Fruit fly (Drosophila melanogaster): Measurements from ENCODE around the gene CG7990.

CG7990 gene

dm6 chrX:19154998-19155397 is 46.8 kb downstream of the CG7990 start (continued):
- TF ChIP-seq caup (GFP tag; optimal IDR thresholded peaks at IDR 0.05; ENCODE audit: severe bottlenecking) = peak; percentile 49
- peak; percentile 87 for TF ChIP-seq CG32772 (GFP tag; IDR thresholded peaks at IDR 0.05)
- peak; percentile 67 for TF ChIP-seq Rfx (GFP tag; IDR thresholded peaks at IDR 0.05)
- no peak for TF ChIP-seq CG13287 (GFP tag; IDR thresholded peaks at IDR 0.05; ENCODE audit: partially characterized antibody)
- peak; percentile 71 for TF ChIP-seq ind (GFP tag; optimal IDR thresholded peaks at IDR 0.05)
- peak; percentile 92 for TF ChIP-seq CG15696 (tag; optimal IDR thresholded peaks at IDR 0.05)
- no peak for TF ChIP-seq vnd (GFP tag; IDR thresholded peaks at IDR 0.05; ENCODE audit: partially characterized antibody)
- TF ChIP-seq bcd (GFP tag; optimal IDR thresholded peaks at IDR 0.05) = peak; percentile 80
- peak; percentile 91 for TF ChIP-seq zen (tag; optimal IDR thresholded peaks at IDR 0.05)
- TF ChIP-seq CG6654 (GFP tag; optimal IDR thresholded peaks at IDR 0.05) = peak; percentile 62
- no peak for TF ChIP-seq Tbp (GFP tag; optimal IDR thresholded peaks at IDR 0.05)
- peak; percentile 35 for TF ChIP-seq CG9817 (tag; optimal IDR thresholded peaks at IDR 0.05)
- TF ChIP-seq Atf-2 (GFP tag; optimal IDR thresholded peaks at IDR 0.05) = peak; percentile 81
- TF ChIP-seq CG8281 (tag; optimal IDR thresholded peaks at IDR 0.05) = peak; percentile 53
- TF ChIP-seq bigmax (GFP tag; optimal IDR thresholded peaks at IDR 0.05) = no peak
- peak; percentile 41 for TF ChIP-seq CG2116 (GFP tag; optimal IDR thresholded peaks at IDR 0.05)
- peak; percentile 61; the same call in 1 of the 3 replicates for TF ChIP-seq CG2889 (GFP tag; IDR thresholded peaks at IDR 0.05)
- TF ChIP-seq inv (GFP tag; IDR thresholded peaks at IDR 0.05; ENCODE audit: partially characterized antibody) = no peak
- TF ChIP-seq dan (GFP tag; IDR thresholded peaks at IDR 0.05) = peak; percentile 73
- peak; percentile 89 for TF ChIP-seq jumu (GFP tag; optimal IDR thresholded peaks at IDR 0.05)
- TF ChIP-seq dm (GFP tag; optimal IDR thresholded peaks at IDR 0.05) = peak; percentile 64
- peak; percentile 82 for TF ChIP-seq CG11398 (GFP tag; optimal IDR thresholded peaks at IDR 0.05)
- 0 out of 3 replicates have a peak, but pooled peaks have one; percentile 41 for TF ChIP-seq CG11560 (tag; IDR thresholded peaks at IDR 0.05)
- peak in 1 of 2 experiments; percentile 29 for TF ChIP-seq crp (GFP tag; optimal IDR thresholded peaks at IDR 0.05)
- peak; percentile 73 for TF ChIP-seq H2.0 (GFP tag; IDR thresholded peaks at IDR 0.05)
- peak; percentile 64; the same call in 1 of the 2 replicates for TF ChIP-seq CG3847 (GFP tag; IDR thresholded peaks at IDR 0.05)
- TF ChIP-seq Xrp1 (GFP tag; IDR thresholded peaks at IDR 0.05) = peak; percentile 97
- peak; percentile 87 for TF ChIP-seq pum (GFP tag; optimal IDR thresholded peaks at IDR 0.05)
- TF ChIP-seq CG2875 (GFP tag; optimal IDR thresholded peaks at IDR 0.05) = peak; percentile 87
- TF ChIP-seq CG8388 (GFP tag; optimal IDR thresholded peaks at IDR 0.05) = peak; percentile 92
- peak in 1 of 2 experiments; percentile 66 for TF ChIP-seq Hr78 (GFP tag; optimal IDR thresholded peaks at IDR 0.05)
- TF ChIP-seq CG4282 (GFP tag; optimal IDR thresholded peaks at IDR 0.05) = peak; percentile 53
- TF ChIP-seq Side (GFP tag; optimal IDR thresholded peaks at IDR 0.05) = peak; percentile 81
- TF ChIP-seq CG34422 (GFP tag; IDR thresholded peaks at IDR 0.05) = peak; percentile 73; the same call in 2 of the 3 replicates
- peak; percentile 94 for TF ChIP-seq CG9727 (GFP tag; optimal IDR thresholded peaks at IDR 0.05)
- peak; percentile 84 for TF ChIP-seq ttk (GFP tag; IDR thresholded peaks at IDR 0.05)
- TF ChIP-seq Chrac-16 (GFP tag; optimal IDR thresholded peaks at IDR 0.05) = peak; percentile 87
- TF ChIP-seq so (GFP tag; IDR thresholded peaks at IDR 0.05) = peak; percentile 77; the same call in 2 of the 3 replicates
- peak; percentile 44 for TF ChIP-seq Deaf1 (tag; optimal IDR thresholded peaks at IDR 0.05)
- peak; percentile 46 for TF ChIP-seq HmgD (GFP tag; optimal IDR thresholded peaks at IDR 0.05)
- TF ChIP-seq eve (GFP tag; optimal IDR thresholded peaks at IDR 0.05) = peak in 1 of 2 experiments; percentile 92
- peak; percentile 28 for TF ChIP-seq CG9797 (GFP tag; optimal IDR thresholded peaks at IDR 0.05)
- TF ChIP-seq CG11504 (tag; optimal IDR thresholded peaks at IDR 0.05) = peak; percentile 85
- TF ChIP-seq CG2202 (tag; optimal IDR thresholded peaks at IDR 0.05) = peak; percentile 91
- TF ChIP-seq D (optimal IDR thresholded peaks at IDR 0.05) = no peak
- peak; percentile 92 for TF ChIP-seq D (GFP tag; optimal IDR thresholded peaks at IDR 0.05)
- TF ChIP-seq NFAT (GFP tag; IDR thresholded peaks at IDR 0.05) = no peak
- TF ChIP-seq CG17912 (GFP tag; optimal IDR thresholded peaks at IDR 0.05) = no peak
- peak; percentile 88 for TF ChIP-seq chn (GFP tag; optimal IDR thresholded peaks at IDR 0.05)
- TF ChIP-seq CG10565 (GFP tag; optimal IDR thresholded peaks at IDR 0.05) = peak; percentile 63

All from whole organism, embryonic.